Fruit fly (Drosophila melanogaster): ENCODE measurements around the gene Atg101.

Atg101 gene

DNA sequence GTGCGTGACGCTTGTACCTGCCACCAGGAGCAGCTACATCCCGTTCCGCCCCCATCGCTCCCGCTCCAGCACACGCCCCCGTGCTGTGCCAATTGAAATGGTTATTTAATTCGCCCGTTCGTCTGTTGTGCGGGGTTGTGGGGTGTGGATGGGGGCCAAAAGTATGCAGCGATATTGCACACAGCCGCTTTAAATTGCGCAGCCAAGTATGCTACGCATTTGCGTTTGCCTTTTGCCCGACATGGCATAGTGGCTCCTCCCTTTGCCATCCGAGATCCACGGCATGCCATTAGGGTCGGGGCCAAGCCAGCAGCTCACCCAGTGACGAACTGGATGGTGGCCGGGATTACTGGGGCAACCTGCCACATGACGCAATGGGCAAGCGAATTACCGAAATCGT is 19.5 kb upstream of the Atg101 start:
- TF ChIP-seq CG3919 (GFP tag; optimal IDR thresholded peaks at IDR 0.05) (no peak), Met (GFP tag; optimal IDR thresholded peaks at IDR 0.05) (no peak), Blimp-1 (GFP tag; optimal IDR thresholded peaks at IDR 0.05) (no peak), Eip75B (GFP tag; optimal IDR thresholded peaks at IDR 0.05) (no peak), CG8119 (GFP tag; IDR thresholded peaks at IDR 0.05) (no peak), fkh (GFP tag; optimal IDR thresholded peaks at IDR 0.05) (no peak), salr (GFP tag; optimal IDR thresholded peaks at IDR 0.05) (no peak), CG11762 (GFP tag; optimal IDR thresholded peaks at IDR 0.05; ENCODE audit: insufficient read depth) (no peak), ss (GFP tag; optimal IDR thresholded peaks at IDR 0.05) (peak in 1 of 2 experiments; percentile 17), cyc (GFP tag; optimal IDR thresholded peaks at IDR 0.05) (no peak), Eip78C (GFP tag) (peak; percentile 45), svp (GFP tag) (peak; percentile 53)

DNA sequence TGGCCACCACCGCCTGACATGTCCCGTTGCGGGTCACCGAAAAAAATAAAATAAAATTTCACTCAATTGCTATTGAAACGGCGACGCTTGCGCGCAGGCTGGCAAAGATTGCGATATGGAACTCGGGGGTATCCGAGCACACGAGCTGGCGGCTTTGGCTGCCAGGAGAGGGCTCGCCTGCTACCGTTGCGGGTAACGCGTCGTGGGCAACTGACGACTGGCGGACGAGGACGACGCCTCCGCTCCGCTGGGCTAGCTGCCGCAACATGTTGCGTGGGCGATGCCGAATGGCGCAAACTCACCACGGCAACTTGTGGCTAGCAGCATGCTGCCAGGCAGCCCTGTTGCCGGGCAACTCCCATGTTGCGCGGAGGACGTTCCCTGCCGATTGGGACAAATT is 17.7 kb upstream of the Atg101 start, which contains the start of gene CCKLR-17D3:
TSS of gene CCKLR-17D3 (minus strand) at position 211 of the 400 bp plus-strand sequence.
- TF ChIP-seq Sox14 (GFP tag; optimal IDR thresholded peaks at IDR 0.05): no peak
- no peak for TF ChIP-seq CG4318 (GFP tag; optimal IDR thresholded peaks at IDR 0.05)
- TF ChIP-seq cyc (GFP tag; optimal IDR thresholded peaks at IDR 0.05): no peak
- no peak for TF ChIP-seq CG10631 (GFP tag; optimal IDR thresholded peaks at IDR 0.05)
- no peak for TF ChIP-seq CG1621 (tag; optimal IDR thresholded peaks at IDR 0.05)
- TF ChIP-seq eg (GFP tag; IDR thresholded peaks at IDR 0.05): 0 out of 3 replicates have a peak, but pooled peaks have one; percentile 21
- TF ChIP-seq CG31627 (GFP tag; optimal IDR thresholded peaks at IDR 0.05): no peak

DNA sequence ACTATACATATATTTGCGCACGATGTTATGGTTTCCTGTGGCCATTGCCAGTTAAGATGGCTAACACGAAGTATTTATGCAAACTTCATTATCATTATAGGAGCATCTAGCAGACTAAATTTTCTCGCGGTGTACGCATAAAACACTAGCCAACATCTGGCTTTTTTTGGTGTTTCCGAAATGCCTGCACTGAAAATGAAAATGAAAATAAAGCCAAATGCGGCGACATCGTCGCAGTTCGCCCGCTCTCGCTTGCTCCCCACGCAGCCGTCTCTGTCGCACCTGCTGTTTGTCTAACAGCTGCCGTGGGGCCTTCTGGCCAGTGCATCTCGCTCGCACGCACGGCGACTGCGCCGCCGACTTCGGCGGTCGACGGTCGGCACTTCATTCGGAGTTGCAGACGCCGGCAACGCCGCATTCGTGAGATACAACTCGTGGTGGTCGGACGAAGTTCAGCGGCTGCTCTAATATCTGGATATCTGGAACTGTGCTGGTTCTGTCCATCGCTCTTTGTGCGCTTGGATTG is 16.6 kb upstream of the Atg101 start, which contains the start of gene CG6891:
TSS of gene CG6891 (plus strand) at position 411 of the 526 bp plus-strand sequence.
- TF ChIP-seq Eip75B (GFP tag; optimal IDR thresholded peaks at IDR 0.05) (peak; percentile 42), Hr39 (GFP tag; optimal IDR thresholded peaks at IDR 0.05) (peak; percentile 68), lz (GFP tag; optimal IDR thresholded peaks at IDR 0.05) (peak; percentile 64), acj6 (GFP tag; optimal IDR thresholded peaks at IDR 0.05) (peak; percentile 47), CG11902 (GFP tag; optimal IDR thresholded peaks at IDR 0.05) (no peak), CG15336 (GFP tag; IDR thresholded peaks at IDR 0.05) (peak; percentile 45), CG31627 (GFP tag; optimal IDR thresholded peaks at IDR 0.05) (peak; percentile 58), CG10631 (GFP tag; optimal IDR thresholded peaks at IDR 0.05) (no peak), Eip78C (GFP tag) (peak; percentile 46), CG11294 (GFP tag; IDR thresholded peaks at IDR 0.05) (no peak), CG3919 (GFP tag; optimal IDR thresholded peaks at IDR 0.05) (peak; percentile 38), Gug (GFP tag; IDR thresholded peaks at IDR 0.05) (no peak), CG10669 (GFP tag; optimal IDR thresholded peaks at IDR 0.05) (peak; percentile 22), CG1621 (tag; optimal IDR thresholded peaks at IDR 0.05) (peak; percentile 46), Hr38 (GFP tag; optimal IDR thresholded peaks at IDR 0.05) (no peak), svp (GFP tag) (peak; percentile 87), OdsH (GFP tag; optimal IDR thresholded peaks at IDR 0.05) (peak; percentile 40), Lpt (GFP tag; optimal IDR thresholded peaks at IDR 0.05) (peak; percentile 13), Sox14 (GFP tag; optimal IDR thresholded peaks at IDR 0.05) (peak; percentile 50), cyc (GFP tag; optimal IDR thresholded peaks at IDR 0.05) (peak; percentile 37), CG9139 (GFP tag; optimal IDR thresholded peaks at IDR 0.05) (peak; percentile 3), net (GFP tag; optimal IDR thresholded peaks at IDR 0.05) (peak; percentile 26), CG8319 (GFP tag; optimal IDR thresholded peaks at IDR 0.05) (no peak), Smox (GFP tag; optimal IDR thresholded peaks at IDR 0.05) (peak; percentile 57), CG6163 (GFP tag; IDR thresholded peaks at IDR 0.05) (peak; percentile 71), Met (GFP tag; optimal IDR thresholded peaks at IDR 0.05) (peak; percentile 56), CG11762 (GFP tag; optimal IDR thresholded peaks at IDR 0.05; ENCODE audit: insufficient read depth) (no peak), CG32006 (GFP tag; optimal IDR thresholded peaks at IDR 0.05) (peak; percentile 63), fkh (GFP tag; optimal IDR thresholded peaks at IDR 0.05) (peak; percentile 74), Ets21C (GFP tag; optimal IDR thresholded peaks at IDR 0.05) (peak; percentile 17), eg (GFP tag; IDR thresholded peaks at IDR 0.05) (peak; percentile 57; the same call in 2 of the 3 replicates), Ets96B (tag; optimal IDR thresholded peaks at IDR 0.05) (peak; percentile 19), Sox102F (GFP tag; optimal IDR thresholded peaks at IDR 0.05) (peak; percentile 55), Sox15 (GFP tag; optimal IDR thresholded peaks at IDR 0.05) (peak; percentile 18), CG8632 (GFP tag; optimal IDR thresholded peaks at IDR 0.05) (peak; percentile 13), fd85E (GFP tag; optimal IDR thresholded peaks at IDR 0.05) (no peak), CG6276 (GFP tag; optimal IDR thresholded peaks at IDR 0.05) (peak; percentile 32), CG3032 (tag; optimal IDR thresholded peaks at IDR 0.05) (peak; percentile 19), dsx (GFP tag; optimal IDR thresholded peaks at IDR 0.05; ENCODE audit: poor library complexity, severe bottlenecking) (peak; percentile 43), CG4318 (GFP tag; optimal IDR thresholded peaks at IDR 0.05) (peak; percentile 24), CG6854 (GFP tag; optimal IDR thresholded peaks at IDR 0.05) (peak; percentile 84)

Data from whole organism, prepupa.